Fruit fly (Drosophila melanogaster): ENCODE measurements around the gene CG17349.

DNA sequence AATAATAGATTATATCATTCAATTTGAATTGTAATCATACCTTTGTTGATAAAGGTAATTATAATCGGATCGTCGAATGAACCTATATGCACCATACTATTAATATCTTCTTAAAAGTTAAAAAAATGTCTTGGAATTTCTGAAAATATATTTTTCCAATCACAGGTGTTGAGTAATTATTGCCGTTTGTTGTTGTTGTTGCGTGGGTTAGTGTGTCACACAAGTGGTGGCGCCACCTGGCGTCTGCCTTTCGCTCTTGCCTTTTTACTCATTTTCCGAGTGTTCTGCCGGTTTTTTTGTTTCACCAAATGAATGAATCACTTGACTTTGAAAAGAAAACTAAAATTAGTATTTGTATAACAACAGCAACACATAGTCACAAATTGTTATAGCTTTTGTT, 44.9 kb downstream of the CG17349 start:
- no peak for TF ChIP-seq insv (optimal IDR thresholded peaks at IDR 0.05)
- no peak for TF ChIP-seq psq (optimal IDR thresholded peaks at IDR 0.05)

All from Kc167 (cell line).